Worm (Caenorhabditis elegans) whole organism, L2 larva: Measurements from ENCODE around the gene R11E3.2.

ENCODE experiments used
- ceh-82 ChIP-seq: fragments of 150-350 bp; optimal IDR thresholded peaks from 2 replicates; lab custom pipeline; 2014; ENCODE audit warnings: missing biosample characterization, missing genetic modification characterization
- crh-2 ChIP-seq: sonication (generic microtip); optimal IDR thresholded peaks from 2 replicates; lab custom pipeline; 2017; ENCODE audit warnings: missing biosample characterization, missing genetic modification characterization
- fos-1 ChIP-seq: fragments of 150-350 bp; optimal IDR thresholded peaks from 2 replicates; lab custom pipeline; 2014; ENCODE audit warnings: missing biosample characterization, missing genetic modification characterization
- lin-13 ChIP-seq: fragments of 150-350 bp; optimal IDR thresholded peaks from 2 replicates; lab custom pipeline; 2014; ENCODE audit warnings: missing biosample characterization, missing genetic modification reagents, missing genetic modification characterization
- mdl-1 ChIP-seq, 2 experiments: fragments of 150-350 bp in 1 of 2; sonication (generic microtip) in 1 of 2; optimal IDR thresholded peaks; 2 replicates each; lab custom pipeline; 2017; ENCODE audit warnings: missing biosample characterization in 2 of 2, missing genetic modification characterization in 2 of 2
- nhr-10 ChIP-seq: sonication (generic microtip); optimal IDR thresholded peaks from 2 replicates; lab custom pipeline; 2017; ENCODE audit warnings: missing biosample characterization, missing genetic modification characterization
- nhr-12 ChIP-seq: fragments of 150-350 bp; optimal IDR thresholded peaks from 2 replicates; lab custom pipeline; 2014; ENCODE audit warnings: missing biosample characterization, missing genetic modification characterization
- nhr-23 ChIP-seq: fragments of 150-350 bp; optimal IDR thresholded peaks from 2 replicates; lab custom pipeline; 2014; ENCODE audit warnings: missing biosample characterization, missing genetic modification reagents, missing genetic modification characterization
- nhr-77 ChIP-seq: fragments of 150-350 bp; optimal IDR thresholded peaks from 2 replicates; lab custom pipeline; 2014; ENCODE audit warnings: missing biosample characterization, missing genetic modification characterization
- skn-1 ChIP-seq: sonication (generic microtip); optimal IDR thresholded peaks from 2 replicates; lab custom pipeline; 2017; ENCODE audit warnings: missing biosample characterization, missing genetic modification characterization
- unc-62 ChIP-seq: fragments of 150-350 bp; optimal IDR thresholded peaks from 2 replicates; lab custom pipeline; 2014; ENCODE audit warnings: missing biosample characterization, missing genetic modification reagents, missing genetic modification characterization
- zag-1 ChIP-seq: fragments of 150-350 bp; optimal IDR thresholded peaks from 2 replicates; lab custom pipeline; 2014; ENCODE audit warnings: missing biosample characterization, missing genetic modification characterization
- ztf-4 ChIP-seq: fragments of 150-350 bp; optimal IDR thresholded peaks from 2 replicates; lab custom pipeline; 2014; ENCODE audit warnings: missing biosample characterization, missing genetic modification characterization

DNA sequence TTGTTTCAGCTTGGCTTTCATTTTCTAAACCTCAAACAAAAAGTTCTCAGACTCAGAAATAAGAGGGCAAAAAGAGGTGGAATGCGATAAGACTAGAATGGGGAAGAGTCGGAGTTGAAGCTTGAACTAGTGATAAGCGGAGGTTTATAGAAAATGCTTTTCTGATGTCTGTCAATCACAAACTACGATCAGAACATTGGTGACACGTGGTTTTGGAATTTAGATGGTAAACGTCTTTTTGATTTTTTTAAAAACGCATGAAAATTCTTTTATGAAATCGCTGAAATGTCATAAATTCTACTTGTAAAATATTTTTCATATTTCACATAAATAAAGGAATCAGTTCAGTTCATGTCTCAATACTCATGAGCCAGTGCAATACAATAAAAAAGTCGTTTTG, 49.2 kb downstream of the R11E3.2 start, which contains the start of gene H06H21.8:
- TF ChIP-seq nhr-77 (tag; lab: Kevin White, UChicago) (no peak), unc-62 (GFP tag; lab: Kevin White, UChicago) (no peak), nhr-10 (no peak), ztf-4 (tag; lab: Kevin White, UChicago) (no peak), mdl-1 (tag; optimal IDR thresholded peaks at IDR 0.05; lab: Kevin White, UChicago) (no peak), zag-1 (tag; lab: Kevin White, UChicago) (no peak), fos-1 (tag; lab: Kevin White, UChicago) (peak; percentile 31), crh-2 (tag; lab: Kevin White, UChicago) (peak; percentile 42), nhr-12 (tag; lab: Kevin White, UChicago) (no peak), nhr-23 (tag; lab: Kevin White, UChicago) (no peak), ceh-82 (tag; lab: Kevin White, UChicago) (no peak), skn-1 (tag; lab: Kevin White, UChicago) (no peak), lin-13 (GFP tag; lab: Kevin White, UChicago) (no peak)
